Fruit fly (Drosophila melanogaster): ENCODE measurements around the gene CtIP.

Gene CtIP

dm6 chr3L:20395257-20395909 lies 40.7 kb upstream of the CtIP start (continued):
- TF ChIP-seq so (GFP tag; IDR thresholded peaks at IDR 0.05) (peak; percentile 38; the same call in 2 of the 3 replicates), NC2β (GFP tag; optimal IDR thresholded peaks at IDR 0.05) (no peak), CG3065 (GFP tag; optimal IDR thresholded peaks at IDR 0.05) (no peak), NFAT (GFP tag; IDR thresholded peaks at IDR 0.05) (peak; percentile 29), CG6765 (GFP tag; optimal IDR thresholded peaks at IDR 0.05) (peak; percentile 34), Rx (GFP tag; IDR thresholded peaks at IDR 0.05) (no peak), Atf3 (GFP tag; optimal IDR thresholded peaks at IDR 0.05) (no peak), cg (GFP tag; optimal IDR thresholded peaks at IDR 0.05) (peak; percentile 36), CG2678 (tag; optimal IDR thresholded peaks at IDR 0.05) (peak; percentile 72), pzg (GFP tag; optimal IDR thresholded peaks at IDR 0.05) (no peak), CG9797 (GFP tag; optimal IDR thresholded peaks at IDR 0.05) (no peak), ham (GFP tag; IDR thresholded peaks at IDR 0.05) (no peak), tx (GFP tag; optimal IDR thresholded peaks at IDR 0.05) (no peak), CG8924 (tag; optimal IDR thresholded peaks at IDR 0.05) (peak; percentile 52), zf30C (GFP tag; optimal IDR thresholded peaks at IDR 0.05) (peak; percentile 9), Gsc (GFP tag; IDR thresholded peaks at IDR 0.05) (no peak), CG13296 (GFP tag; optimal IDR thresholded peaks at IDR 0.05) (peak; percentile 44), CG13424 (tag; optimal IDR thresholded peaks at IDR 0.05) (peak; percentile 26), az2 (GFP tag; optimal IDR thresholded peaks at IDR 0.05) (no peak), CG6175 (GFP tag; IDR thresholded peaks at IDR 0.05) (no peak), CG7556 (GFP tag; optimal IDR thresholded peaks at IDR 0.05) (peak; percentile 51), Dp (GFP tag; optimal IDR thresholded peaks at IDR 0.05) (no peak), Lim3 (GFP tag; IDR thresholded peaks at IDR 0.05) (no peak), en (GFP tag; optimal IDR thresholded peaks at IDR 0.05) (no peak), HmgD (GFP tag; optimal IDR thresholded peaks at IDR 0.05) (no peak), CG10462 (GFP tag; optimal IDR thresholded peaks at IDR 0.05) (no peak), wek (GFP tag; optimal IDR thresholded peaks at IDR 0.05) (no peak), CG14710 (tag; optimal IDR thresholded peaks at IDR 0.05) (no peak), sens (GFP tag) (peak; percentile 52), Ets97D (GFP tag; optimal IDR thresholded peaks at IDR 0.05) (peak; percentile 11), CG10654 (GFP tag; optimal IDR thresholded peaks at IDR 0.05) (no peak), cwo (GFP tag; optimal IDR thresholded peaks at IDR 0.05) (peak; percentile 85), CG8944 (GFP tag; optimal IDR thresholded peaks at IDR 0.05) (peak; percentile 8), CG2116 (GFP tag; optimal IDR thresholded peaks at IDR 0.05) (no peak), peb (GFP tag; IDR thresholded peaks at IDR 0.05) (no peak), CG11723 (GFP tag; optimal IDR thresholded peaks at IDR 0.05) (no peak), abd-A (tag; optimal IDR thresholded peaks at IDR 0.05) (no peak), Blimp-1 (GFP tag; optimal IDR thresholded peaks at IDR 0.05) (no peak), chif (GFP tag; optimal IDR thresholded peaks at IDR 0.05) (peak in 1 of 2 experiments; percentile 2), CG34224 (GFP tag; IDR thresholded peaks at IDR 0.05; ENCODE audit: partially characterized antibody) (peak; percentile 42; the same call in 2 of the 3 replicates), GATAe (GFP tag; conservative IDR thresholded peaks at IDR 0.05) (no peak; the same call in 1 of the 2 replicates), toy (GFP tag; IDR thresholded peaks at IDR 0.05) (no peak), Dfd (GFP tag; optimal IDR thresholded peaks at IDR 0.05) (no peak), CG31365 (tag; optimal IDR thresholded peaks at IDR 0.05) (no peak), CG1792 (GFP tag; optimal IDR thresholded peaks at IDR 0.05) (peak; percentile 25), sna (GFP tag; IDR thresholded peaks at IDR 0.05; ENCODE audit: partially characterized antibody) (no peak), rib (GFP tag; IDR thresholded peaks at IDR 0.05) (no peak), CG32772 (GFP tag; IDR thresholded peaks at IDR 0.05) (no peak), chinmo (GFP tag; IDR thresholded peaks at IDR 0.05; ENCODE audit: partially characterized antibody) (peak; percentile 90; the same call in 3 of the 4 replicates), jigr1 (GFP tag; IDR thresholded peaks at IDR 0.05) (no peak), CG12744 (GFP tag; optimal IDR thresholded peaks at IDR 0.05) (no peak)
